Worm (Caenorhabditis elegans): Measurements from ENCODE around the gene Y26G10.1.

The Y26G10.1 gene

ce11 chrV:17650427-17650826 lies 45.3 kb downstream of the Y26G10.1 start, which contains the start of gene fbxa-192:
Gene fbxa-192 (minus strand): TSS chrV:17650527.
- TF ChIP-seq crh-2 (tag; optimal IDR thresholded peaks at IDR 0.05) (no peak), lin-13 (GFP tag; optimal IDR thresholded peaks at IDR 0.05) (no peak), ceh-82 (tag; optimal IDR thresholded peaks at IDR 0.05) (no peak), C34F6.9 (tag; optimal IDR thresholded peaks at IDR 0.05) (no peak), elt-1 (tag; optimal IDR thresholded peaks at IDR 0.05) (no peak), unc-55 (GFP tag; optimal IDR thresholded peaks at IDR 0.05) (no peak), nhr-21 (tag; optimal IDR thresholded peaks at IDR 0.05) (no peak), ztf-4 (tag; optimal IDR thresholded peaks at IDR 0.05) (no peak), elt-3 (tag; optimal IDR thresholded peaks at IDR 0.05) (no peak), snpc-4 (tag; optimal IDR thresholded peaks at IDR 0.05) (no peak), unc-62 (GFP tag; optimal IDR thresholded peaks at IDR 0.05) (no peak), zag-1 (tag; optimal IDR thresholded peaks at IDR 0.05) (no peak), ztf-11 (tag; optimal IDR thresholded peaks at IDR 0.05) (no peak), R02D3.7 (tag; optimal IDR thresholded peaks at IDR 0.05) (no peak), nhr-237 (tag; optimal IDR thresholded peaks at IDR 0.05) (no peak), lin-39 (tag; optimal IDR thresholded peaks at IDR 0.05) (no peak)
